Fruit fly (Drosophila melanogaster): ENCODE data around the gene CG32236.

CG32236 gene

dm6 chr3L:4667289-4667688 is at the start of gene CG32236:
CG32236 (minus strand) TSS chr3L:4667389.
- TF ChIP-seq ttk (optimal IDR thresholded peaks at IDR 0.05) (no peak), Myc (optimal IDR thresholded peaks at IDR 0.05) (no peak), insv (optimal IDR thresholded peaks at IDR 0.05) (no peak), Sin3A (optimal IDR thresholded peaks at IDR 0.05) (no peak), psq (optimal IDR thresholded peaks at IDR 0.05) (no peak), h (optimal IDR thresholded peaks at IDR 0.05) (no peak)

- TF ChIP-seq psq (optimal IDR thresholded peaks at IDR 0.05), result no peak
These were observed 42.6 kb upstream of the CG32236 start, which contains the start of gene CG13712 for dm6 chr3L:4709790-4710189. CG13712 (minus strand) TSS chr3L:4709890.

- TF ChIP-seq ttk (optimal IDR thresholded peaks at IDR 0.05), result no peak
- no peak for TF ChIP-seq Sin3A (optimal IDR thresholded peaks at IDR 0.05)
- no peak for TF ChIP-seq h (optimal IDR thresholded peaks at IDR 0.05)
- no peak for TF ChIP-seq psq (optimal IDR thresholded peaks at IDR 0.05)
- no peak for TF ChIP-seq insv (optimal IDR thresholded peaks at IDR 0.05)
- TF ChIP-seq Myc (optimal IDR thresholded peaks at IDR 0.05), result no peak
These were observed 41.3 kb upstream of the CG32236 start for dm6 chr3L:4708536-4708935.

dm6 chr3L:4707831-4708230 is 40.6 kb upstream of the CG32236 start:
- TF ChIP-seq ttk (optimal IDR thresholded peaks at IDR 0.05) (no peak), insv (optimal IDR thresholded peaks at IDR 0.05) (no peak), h (optimal IDR thresholded peaks at IDR 0.05) (no peak), Sin3A (optimal IDR thresholded peaks at IDR 0.05) (no peak), psq (optimal IDR thresholded peaks at IDR 0.05) (no peak)

dm6 chr3L:4702003-4702402 is 34.8 kb upstream of the CG32236 start:
- no peak for TF ChIP-seq insv (optimal IDR thresholded peaks at IDR 0.05)

dm6 chr3L:4700091-4700490 is 32.9 kb upstream of the CG32236 start:
- TF ChIP-seq psq (optimal IDR thresholded peaks at IDR 0.05) (no peak), h (optimal IDR thresholded peaks at IDR 0.05) (no peak), Sin3A (optimal IDR thresholded peaks at IDR 0.05) (no peak)

dm6 chr3L:4698496-4698895 is 31.3 kb upstream of the CG32236 start:
- TF ChIP-seq Sin3A (optimal IDR thresholded peaks at IDR 0.05) (no peak), psq (optimal IDR thresholded peaks at IDR 0.05) (no peak), h (optimal IDR thresholded peaks at IDR 0.05) (no peak)

- TF ChIP-seq h (optimal IDR thresholded peaks at IDR 0.05) (no peak), psq (optimal IDR thresholded peaks at IDR 0.05) (no peak), Sin3A (optimal IDR thresholded peaks at IDR 0.05) (no peak), ttk (optimal IDR thresholded peaks at IDR 0.05) (no peak), insv (optimal IDR thresholded peaks at IDR 0.05) (no peak), Myc (optimal IDR thresholded peaks at IDR 0.05) (no peak)
These were observed 30.8 kb upstream of the CG32236 start for dm6 chr3L:4698032-4698431.

dm6 chr3L:4697301-4697700 is 30.1 kb upstream of the CG32236 start, which contains the start of gene CG13713:
CG13713 (plus strand) TSS chr3L:4697601.
- TF ChIP-seq Myc (optimal IDR thresholded peaks at IDR 0.05) (no peak), psq (optimal IDR thresholded peaks at IDR 0.05) (no peak), h (optimal IDR thresholded peaks at IDR 0.05) (no peak), ttk (optimal IDR thresholded peaks at IDR 0.05) (no peak), insv (optimal IDR thresholded peaks at IDR 0.05) (no peak), Sin3A (optimal IDR thresholded peaks at IDR 0.05) (no peak)

dm6 chr3L:4696380-4696779 is 29.2 kb upstream of the CG32236 start:
- TF ChIP-seq psq (optimal IDR thresholded peaks at IDR 0.05), result no peak
- no peak for TF ChIP-seq Myc (optimal IDR thresholded peaks at IDR 0.05)
- no peak for TF ChIP-seq ttk (optimal IDR thresholded peaks at IDR 0.05)
- TF ChIP-seq Sin3A (optimal IDR thresholded peaks at IDR 0.05), result no peak
- no peak for TF ChIP-seq insv (optimal IDR thresholded peaks at IDR 0.05)
- TF ChIP-seq h (optimal IDR thresholded peaks at IDR 0.05), result no peak

- TF ChIP-seq Sin3A (optimal IDR thresholded peaks at IDR 0.05) (no peak), ttk (optimal IDR thresholded peaks at IDR 0.05) (no peak), insv (optimal IDR thresholded peaks at IDR 0.05) (no peak), h (optimal IDR thresholded peaks at IDR 0.05) (no peak), Myc (optimal IDR thresholded peaks at IDR 0.05) (no peak), psq (optimal IDR thresholded peaks at IDR 0.05) (no peak)
These were observed 27.6 kb upstream of the CG32236 start, which contains the start of gene CG15876 for dm6 chr3L:4694823-4695222. CG15876 (minus strand) TSS chr3L:4694845.

- TF ChIP-seq ttk (optimal IDR thresholded peaks at IDR 0.05) (no peak), insv (optimal IDR thresholded peaks at IDR 0.05) (no peak), h (optimal IDR thresholded peaks at IDR 0.05) (no peak), psq (optimal IDR thresholded peaks at IDR 0.05) (no peak), Sin3A (optimal IDR thresholded peaks at IDR 0.05) (no peak), Myc (optimal IDR thresholded peaks at IDR 0.05) (no peak)
These were observed 25.3 kb upstream of the CG32236 start, which contains the start of gene RhoGEF64C for dm6 chr3L:4692177-4693134. RhoGEF64C (plus strand) TSS chr3L:4692783.

dm6 chr3L:4691775-4692174 is 24.6 kb upstream of the CG32236 start:
- no peak for TF ChIP-seq ttk (optimal IDR thresholded peaks at IDR 0.05)
- no peak for TF ChIP-seq insv (optimal IDR thresholded peaks at IDR 0.05)

Measured in Kc167 (cell line).